Worm (Caenorhabditis elegans): ENCODE measurements around the gene F13E9.16.

DNA sequence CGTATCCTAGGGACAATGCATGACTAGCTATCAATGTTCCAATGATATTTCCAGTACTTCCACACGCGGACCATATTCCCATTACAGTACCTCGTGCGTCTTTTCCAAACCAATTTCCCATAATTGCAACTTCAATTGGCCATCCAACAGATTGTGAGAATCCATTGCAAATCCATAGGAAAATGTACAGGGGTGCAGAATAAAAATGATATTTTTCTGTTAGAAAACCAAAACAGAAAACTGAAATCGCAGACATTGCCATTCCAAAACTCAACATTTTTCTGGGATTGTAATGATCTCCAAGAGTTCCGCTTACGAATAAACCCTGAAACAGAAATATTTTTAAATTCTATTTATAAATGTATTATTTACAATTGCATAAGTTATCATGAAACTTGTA is 36.0 kb downstream of the F13E9.16 start:
- TF ChIP-seq dmd-4 (tag; optimal IDR thresholded peaks at IDR 0.05; ENCODE audit: borderline replicate concordance), result no peak
- TF ChIP-seq nhr-11 (tag; optimal IDR thresholded peaks at IDR 0.05), result no peak
- TF ChIP-seq elt-2 (tag; optimal IDR thresholded peaks at IDR 0.05), result no peak
- TF ChIP-seq pha-4 (tag; optimal IDR thresholded peaks at IDR 0.05), result no peak

Measured in whole organism, late embryonic.